Fruit fly (Drosophila melanogaster): ENCODE results near the gene CG13654.

- TF ChIP-seq CTCF (optimal IDR thresholded peaks at IDR 0.05) (no peak), CG8478 (optimal IDR thresholded peaks at IDR 0.05) (no peak)
Measured at dm6 chr3R:25215123-25215522, 15.5 kb downstream of the CG13654 start, which contains the start of gene Saysd1.

Measured in S2 (cell line).